Worm (Caenorhabditis elegans) whole organism, L3 larva: ENCODE results near the gene frm-8.
"Not testable (repeated sequence)": the region's sequence is repeated elsewhere in the genome, so short reads cannot be mapped to it uniquely, and the experiment has no call there.

Experiments
- R02D3.7 ChIP-seq: fragments of 150-350 bp; optimal IDR thresholded peaks from 2 replicates; lab custom pipeline; 2014; ENCODE audit warnings: missing biosample characterization, missing genetic modification characterization
- fkh-10 ChIP-seq: sonication (generic microtip); optimal IDR thresholded peaks from 2 replicates; lab custom pipeline; 2017; ENCODE audit warnings: missing biosample characterization, missing genetic modification reagents, missing genetic modification characterization
- nhr-11 ChIP-seq: fragments of 150-350 bp; optimal IDR thresholded peaks from 2 replicates; lab custom pipeline; 2014; ENCODE audit warnings: missing biosample characterization, missing genetic modification characterization
- zag-1 ChIP-seq: fragments of 150-350 bp; optimal IDR thresholded peaks from 2 replicates; lab custom pipeline; 2014; ENCODE audit warnings: missing biosample characterization, missing genetic modification characterization

ce11 chrIII:3259691-3260090 lies 40.7 kb upstream of the frm-8 start, which contains the start of gene Y53G8AM.6:
- not testable (repeated sequence) for TF ChIP-seq fkh-10; R02D3.7; nhr-11 (tag; lab: Kevin White, UChicago); zag-1 (tag; lab: Kevin White, UChicago)
